Worm (Caenorhabditis elegans) whole organism, young adult: ENCODE results near the gene C05D11.5.

ENCODE experiments used
- B0336.3 ChIP-seq: fragments of 200-800 bp; sonication (Bioruptor generic); IDR thresholded peaks from 2 replicates; pipeline ENCODE4 v1.3.6; 2022; ENCODE audit warnings: missing genetic modification characterization, missing compliant biosample characterization
- C06A6.2 ChIP-seq: fragments of 200-800 bp; sonication (Bioruptor generic); conservative IDR thresholded peaks from 2 replicates; pipeline ENCODE4 v1.3.6; 2022; ENCODE audit warnings: missing genetic modification characterization, missing compliant biosample characterization
- C17E4.6 ChIP-seq: fragments of 200-800 bp; sonication (Bioruptor generic); IDR thresholded peaks from 2 replicates; pipeline ENCODE4 v1.3.6; 2022; ENCODE audit warnings: missing genetic modification reagents, missing genetic modification characterization, missing compliant biosample characterization
- F22D6.2 ChIP-seq: sonication (generic microtip); optimal IDR thresholded peaks from 2 replicates; lab custom pipeline; 2016; ENCODE audit warnings: mild to moderate bottlenecking, missing genetic modification characterization, missing compliant biosample characterization
- F33H1.4 ChIP-seq: fragments of 200-800 bp; sonication (Bioruptor generic); IDR thresholded peaks from 2 replicates; pipeline ENCODE4 v1.3.6; 2022; ENCODE audit warnings: missing genetic modification reagents, missing genetic modification characterization, missing compliant biosample characterization
- F37B4.10 ChIP-seq: fragments of 200-800 bp; sonication (Bioruptor generic); IDR thresholded peaks from 2 replicates; pipeline ENCODE4 v1.3.6; 2022; ENCODE audit warnings: missing genetic modification characterization, missing compliant biosample characterization
- F39B2.1 ChIP-seq: fragments of 200-800 bp; sonication (Bioruptor generic); IDR thresholded peaks from 2 replicates; pipeline ENCODE4 v1.3.6; 2022; ENCODE audit warnings: missing genetic modification reagents, missing genetic modification characterization, missing compliant biosample characterization
- F49E8.2 ChIP-seq: sonication (generic microtip); optimal IDR thresholded peaks from 3 replicates; lab custom pipeline; 2017; ENCODE audit warnings: missing genetic modification characterization, mild to moderate bottlenecking, missing compliant biosample characterization, antibody characterized with exemption, moderate library complexity; ENCODE audit not compliant: insufficient read depth
- F57A8.1 ChIP-seq: fragments of 200-800 bp; sonication (Bioruptor generic); optimal IDR thresholded peaks from 2 replicates; lab custom pipeline; 2018; ENCODE audit warnings: mild to moderate bottlenecking, missing genetic modification characterization, moderate library complexity, missing compliant biosample characterization
- K11D2.4 ChIP-seq: fragments of 200-800 bp; sonication (Bioruptor generic); IDR thresholded peaks from 2 replicates; pipeline ENCODE4 v1.3.6; 2022; ENCODE audit warnings: missing genetic modification reagents, missing genetic modification characterization, missing compliant biosample characterization
- K12H6.12 ChIP-seq: fragments of 200-800 bp; sonication (Bioruptor generic); optimal IDR thresholded peaks from 2 replicates; lab custom pipeline; 2018; ENCODE audit warnings: mild to moderate bottlenecking, missing genetic modification characterization, missing compliant biosample characterization
- T26A5.8 ChIP-seq: sonication (generic microtip); optimal IDR thresholded peaks from 2 replicates; lab custom pipeline; 2016; ENCODE audit warnings: missing genetic modification characterization, missing compliant biosample characterization
- ZK185.1 ChIP-seq: sonication (generic microtip); optimal IDR thresholded peaks from 2 replicates; lab custom pipeline; 2016; ENCODE audit warnings: mild to moderate bottlenecking, missing genetic modification characterization, missing compliant biosample characterization; ENCODE audit not compliant: poor library complexity, severe bottlenecking
- ama-1 ChIP-seq, 3 experiments: fragments of 150-350 bp in 1 of 3; sonication (generic microtip) in 2 of 3; optimal IDR thresholded peaks; 2 replicates each; lab custom pipeline; 2014 to 2018; ENCODE audit warnings: missing biosample characterization in 2 of 3, missing genetic modification characterization in 2 of 3, missing genetic modification reagents in 2 of 3
- aptf-3 ChIP-seq: fragments of 200-800 bp; sonication (Bioruptor generic); IDR thresholded peaks from 2 replicates; pipeline ENCODE4 v1.3.6; 2022; ENCODE audit warnings: missing genetic modification characterization, missing compliant biosample characterization
- bed-1 ChIP-seq: fragments of 200-800 bp; sonication (Bioruptor generic); IDR thresholded peaks from 2 replicates; pipeline ENCODE4 v1.3.6; 2022; ENCODE audit warnings: missing genetic modification reagents, missing genetic modification characterization, missing compliant biosample characterization
- cebp-1 ChIP-seq, 2 experiments: fragments of 200-800 bp in 1 of 2; sonication (Bioruptor generic) in 1 of 2; sonication (generic microtip) in 1 of 2; IDR thresholded peaks in 1 of 2; optimal IDR thresholded peaks in 1 of 2; 2 replicates each; pipeline versions ENCODE4 v1.3.6 to Lab custom; 2017 to 2022; ENCODE audit warnings: missing compliant biosample characterization in 2 of 2, missing genetic modification characterization in 2 of 2, mild to moderate bottlenecking in 1 of 2, missing genetic modification reagents in 1 of 2, moderate library complexity in 1 of 2
- cebp-2 ChIP-seq: fragments of 200-800 bp; sonication (Bioruptor generic); IDR thresholded peaks from 2 replicates; pipeline ENCODE4 v1.3.6; 2022; ENCODE audit warnings: missing genetic modification characterization, missing compliant biosample characterization
- ceh-58 ChIP-seq: fragments of 200-800 bp; sonication (Bioruptor generic); IDR thresholded peaks from 2 replicates; pipeline ENCODE4 v1.3.6; 2022; ENCODE audit warnings: missing genetic modification characterization, missing compliant biosample characterization
- chd-7 ChIP-seq: sonication (generic microtip); optimal IDR thresholded peaks from 2 replicates; lab custom pipeline; 2016; ENCODE audit warnings: mild to moderate bottlenecking, missing genetic modification characterization, moderate library complexity, missing compliant biosample characterization
- egrh-3 ChIP-seq: fragments of 200-800 bp; sonication (Bioruptor generic); IDR thresholded peaks from 2 replicates; pipeline ENCODE4 v1.3.6; 2022; ENCODE audit warnings: missing genetic modification reagents, missing genetic modification characterization, missing compliant biosample characterization
- ekl-4 ChIP-seq: fragments of 200-800 bp; sonication (Bioruptor generic); IDR thresholded peaks from 2 replicates; pipeline ENCODE4 v1.3.6; 2022; ENCODE audit warnings: missing genetic modification reagents, missing genetic modification characterization, missing compliant biosample characterization
- hmg-1.2 ChIP-seq: fragments of 200-800 bp; sonication (Bioruptor generic); IDR thresholded peaks from 2 replicates; pipeline ENCODE4 v1.3.6; 2022; ENCODE audit warnings: missing genetic modification reagents, missing genetic modification characterization, missing compliant biosample characterization
- let-607 ChIP-seq, 2 experiments: fragments of 200-800 bp in 1 of 2; sonication (Bioruptor generic) in 1 of 2; sonication (generic microtip) in 1 of 2; optimal IDR thresholded peaks; 2 replicates each; lab custom pipeline; 2016 to 2018; ENCODE audit warnings: mild to moderate bottlenecking in 2 of 2, missing compliant biosample characterization in 2 of 2, missing genetic modification characterization in 2 of 2, moderate library complexity in 2 of 2, missing genotype in 1 of 2
- lin-35 ChIP-seq, 3 experiments: fragments of 150-350 bp in 2 of 3; sonication (generic microtip) in 1 of 3; optimal IDR thresholded peaks; 2 replicates each; lab custom pipeline; 2014 to 2018; ENCODE audit warnings: missing biosample characterization in 3 of 3, missing genetic modification characterization in 3 of 3, missing genetic modification reagents in 3 of 3
- lin-40 ChIP-seq: sonication (generic microtip); optimal IDR thresholded peaks from 2 replicates; lab custom pipeline; 2016; ENCODE audit warnings: missing genetic modification characterization, mild to moderate bottlenecking, missing compliant biosample characterization, missing genotype, missing genetic modification reagents
- lsl-1 ChIP-seq: fragments of 200-800 bp; sonication (Bioruptor generic); optimal IDR thresholded peaks from 2 replicates; lab custom pipeline; 2018; ENCODE audit warnings: mild to moderate bottlenecking, missing genetic modification characterization, moderate library complexity, missing compliant biosample characterization
- madf-3 ChIP-seq: fragments of 200-800 bp; sonication (Bioruptor generic); IDR thresholded peaks from 2 replicates; pipeline ENCODE4 v1.3.6; 2022; ENCODE audit warnings: missing genetic modification reagents, missing genetic modification characterization, missing compliant biosample characterization
- madf-6 ChIP-seq: fragments of 200-800 bp; sonication (Bioruptor generic); IDR thresholded peaks from 2 replicates; pipeline ENCODE4 v1.3.6; 2022; ENCODE audit warnings: missing genetic modification reagents, missing genetic modification characterization, missing compliant biosample characterization
- nfya-2 ChIP-seq: fragments of 200-800 bp; sonication (Bioruptor generic); IDR thresholded peaks from 2 replicates; pipeline ENCODE4 v1.3.6; 2022; ENCODE audit warnings: missing genetic modification reagents, missing genetic modification characterization, missing compliant biosample characterization
- nhr-120 ChIP-seq: fragments of 200-800 bp; sonication (Bioruptor generic); IDR thresholded peaks from 2 replicates; pipeline ENCODE4 v1.3.6; 2022; ENCODE audit warnings: missing genetic modification characterization, missing compliant biosample characterization
- pha-4 ChIP-seq: fragments of 150-350 bp; sonication (generic microtip); optimal IDR thresholded peaks from 2 replicates; lab custom pipeline; 2014; ENCODE audit warnings: missing biosample characterization, missing genetic modification reagents, missing genetic modification characterization
- repo-1 ChIP-seq: sonication (generic microtip); optimal IDR thresholded peaks from 2 replicates; lab custom pipeline; 2017; ENCODE audit warnings: mild to moderate bottlenecking, missing genetic modification characterization, missing compliant biosample characterization
- snpc-3.4 ChIP-seq: sonication (generic microtip); optimal IDR thresholded peaks from 2 replicates; lab custom pipeline; 2017; ENCODE audit warnings: missing genetic modification characterization, mild to moderate bottlenecking, missing compliant biosample characterization, antibody characterized with exemption, moderate library complexity, missing genotype, missing genetic modification reagents
- sptf-2 ChIP-seq: fragments of 200-800 bp; sonication (Bioruptor generic); optimal IDR thresholded peaks from 2 replicates; lab custom pipeline; 2018; ENCODE audit warnings: mild to moderate bottlenecking, missing genetic modification characterization, missing compliant biosample characterization
- tbx-9 ChIP-seq: sonication (generic microtip); optimal IDR thresholded peaks from 2 replicates; lab custom pipeline; 2016; ENCODE audit warnings: borderline replicate concordance, missing genetic modification characterization, inconsistent platforms, missing compliant biosample characterization
- xnd-1 ChIP-seq: sonication (generic microtip); optimal IDR thresholded peaks from 2 replicates; lab custom pipeline; 2016; ENCODE audit warnings: missing genotype, missing genetic modification reagents, missing genetic modification characterization, missing compliant biosample characterization
- zim-3 ChIP-seq: sonication (generic microtip); optimal IDR thresholded peaks from 2 replicates; lab custom pipeline; 2017; ENCODE audit warnings: mild to moderate bottlenecking, missing genetic modification characterization, moderate library complexity, missing compliant biosample characterization
- ztf-28 ChIP-seq: fragments of 200-800 bp; sonication (Bioruptor generic); IDR thresholded peaks from 2 replicates; pipeline ENCODE4 v1.3.6; 2022; ENCODE audit warnings: missing genetic modification reagents, missing genetic modification characterization, missing compliant biosample characterization

C05D11.5 gene

DNA sequence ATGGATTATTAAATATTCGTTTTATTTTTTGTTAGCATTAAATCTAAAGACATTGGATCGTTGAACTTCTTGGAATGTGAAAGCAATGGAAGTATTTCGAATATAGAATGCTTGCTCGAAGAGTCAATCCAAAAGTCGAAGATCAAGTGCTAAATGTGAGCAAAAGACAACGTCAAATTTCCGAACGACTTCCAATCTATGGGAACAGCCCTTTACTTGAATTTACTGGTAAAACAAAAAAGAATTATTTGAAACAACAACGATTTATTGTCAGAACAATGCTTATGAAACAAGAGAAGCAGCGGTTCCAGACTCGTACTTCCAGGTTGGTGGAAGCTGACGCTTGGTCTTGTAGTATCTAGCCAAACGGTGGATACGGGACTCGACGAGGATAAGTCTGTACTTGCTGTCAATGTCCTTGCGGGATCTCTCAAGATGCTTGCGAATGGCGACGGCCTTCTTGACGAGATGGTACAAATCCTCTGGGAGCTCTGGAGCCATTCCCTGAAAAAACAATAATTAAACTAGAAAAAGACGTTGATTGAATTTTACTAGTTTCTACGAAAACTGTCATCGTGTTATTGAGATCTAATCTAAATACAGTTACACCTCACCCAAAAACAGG is 37.9 kb downstream of the C05D11.5 start (continued):
- TF ChIP-seq B0336.3 (GFP tag; lab: Robert Waterston, UW) = peak; percentile 98
- peak; percentile 53 for TF ChIP-seq ZK185.1 (tag; lab: Kevin White, UChicago)
- TF ChIP-seq chd-7 (tag; lab: Kevin White, UChicago) = peak; percentile 16
- TF ChIP-seq pha-4 = no peak
- TF ChIP-seq F57A8.1 (GFP tag; lab: Kevin White, UChicago) = peak; percentile 82
- TF ChIP-seq ama-1 (optimal IDR thresholded peaks at IDR 0.05; lab: Kevin White, UChicago) = no peak
- peak in 1 of 2 experiments; percentile 82 for TF ChIP-seq ama-1 (GFP tag; optimal IDR thresholded peaks at IDR 0.05; lab: Kevin White, UChicago)
- TF ChIP-seq ekl-4 (GFP tag; lab: Robert Waterston, UW) = peak; percentile 85
- peak; percentile 74 for TF ChIP-seq repo-1 (tag; lab: Kevin White, UChicago)
- TF ChIP-seq F22D6.2 = no peak
- TF ChIP-seq T26A5.8 (tag; lab: Kevin White, UChicago) = peak; percentile 57
- peak; percentile 29 for TF ChIP-seq xnd-1 (tag; lab: Kevin White, UChicago)
- TF ChIP-seq hmg-1.2 (GFP tag; lab: Robert Waterston, UW) = peak; percentile 48
- peak; percentile 29 for TF ChIP-seq zim-3 (tag; lab: Kevin White, UChicago)
- peak; percentile 49 for TF ChIP-seq sptf-2 (GFP tag; lab: Kevin White, UChicago)
- TF ChIP-seq F37B4.10 (GFP tag; lab: Robert Waterston, UW) = 0 out of 2 replicates have a peak, but pooled peaks have one; percentile 33
- TF ChIP-seq snpc-3.4 (tag; lab: Kevin White, UChicago) = peak; percentile 87
- 0 out of 2 replicates have a peak, but pooled peaks have one; percentile 36 for TF ChIP-seq K11D2.4
- TF ChIP-seq F33H1.4 (GFP tag; lab: Robert Waterston, UW) = peak; percentile 38
- peak in 1 of 2 experiments; percentile 39 for TF ChIP-seq let-607 (tag; optimal IDR thresholded peaks at IDR 0.05; lab: Kevin White, UChicago)

DNA sequence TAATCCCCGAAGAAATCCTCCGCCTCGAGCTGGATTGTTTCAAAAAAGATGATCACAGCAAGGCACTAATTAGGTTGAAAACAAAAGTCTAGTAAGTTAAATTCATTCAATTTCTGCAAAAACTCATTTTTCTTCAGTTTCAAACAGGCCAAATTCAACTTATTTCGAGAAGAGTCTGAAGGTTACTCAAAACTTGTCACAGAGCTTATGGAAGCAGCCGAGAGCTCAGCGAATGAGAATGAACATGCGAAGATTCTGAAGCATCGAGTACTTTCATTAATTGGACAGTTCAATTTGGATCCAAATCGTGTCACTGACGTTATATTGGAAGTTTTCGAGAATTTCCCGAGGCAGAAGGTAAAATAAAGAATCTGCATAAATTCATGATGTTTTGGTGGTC is 43.3 kb downstream of the C05D11.5 start:
- TF ChIP-seq K12H6.12 (tag; lab: Kevin White, UChicago) (no peak), madf-6 (no peak), cebp-2 (GFP tag; lab: Robert Waterston, UW) (no peak), ceh-58 (GFP tag; lab: Robert Waterston, UW) (no peak), C06A6.2 (GFP tag; lab: Robert Waterston, UW) (no peak), lin-35 (GFP tag; optimal IDR thresholded peaks at IDR 0.05; lab: Kevin White, UChicago) (no peak), C17E4.6 (no peak), F22D6.2 (no peak), aptf-3 (GFP tag; lab: Robert Waterston, UW) (no peak), tbx-9 (tag; lab: Kevin White, UChicago) (no peak), bed-1 (no peak)

- TF ChIP-seq nhr-120 (no peak), lin-40 (tag; lab: Kevin White, UChicago) (no peak), nfya-2 (GFP tag; lab: Robert Waterston, UW) (no peak), egrh-3 (GFP tag; lab: Robert Waterston, UW) (no peak), hmg-1.2 (GFP tag; lab: Robert Waterston, UW) (0 out of 2 replicates have a peak, but pooled peaks have one; percentile 14), F39B2.1 (GFP tag; lab: Robert Waterston, UW) (no peak), cebp-1 (GFP tag; IDR thresholded peaks at IDR 0.05; lab: Robert Waterston, UW) (no peak), cebp-1 (tag; optimal IDR thresholded peaks at IDR 0.05; lab: Kevin White, UChicago) (peak; percentile 16), ztf-28 (GFP tag; lab: Robert Waterston, UW) (no peak), F49E8.2 (tag; lab: Kevin White, UChicago) (no peak), lsl-1 (GFP tag; lab: Kevin White, UChicago) (peak; percentile 10), ama-1 (optimal IDR thresholded peaks at IDR 0.05; lab: Kevin White, UChicago) (no peak), ama-1 (GFP tag; optimal IDR thresholded peaks at IDR 0.05; lab: Kevin White, UChicago) (no peak), madf-3 (no peak)
Observed at ce11 chrIII:6367712-6368111, 44.1 kb downstream of the C05D11.5 start, which contains the start of the genes C56G2.15 and thoc-2. Gene C56G2.15, minus strand, starts transcription at chrIII:6367899. Gene thoc-2, plus strand, starts transcription at chrIII:6368042.
